Fruit fly (Drosophila melanogaster): ENCODE measurements around the gene trp.
A peak's percentile ranks its signal among the peaks of the same experiment; 100 is the strongest.

The trp gene

DNA sequence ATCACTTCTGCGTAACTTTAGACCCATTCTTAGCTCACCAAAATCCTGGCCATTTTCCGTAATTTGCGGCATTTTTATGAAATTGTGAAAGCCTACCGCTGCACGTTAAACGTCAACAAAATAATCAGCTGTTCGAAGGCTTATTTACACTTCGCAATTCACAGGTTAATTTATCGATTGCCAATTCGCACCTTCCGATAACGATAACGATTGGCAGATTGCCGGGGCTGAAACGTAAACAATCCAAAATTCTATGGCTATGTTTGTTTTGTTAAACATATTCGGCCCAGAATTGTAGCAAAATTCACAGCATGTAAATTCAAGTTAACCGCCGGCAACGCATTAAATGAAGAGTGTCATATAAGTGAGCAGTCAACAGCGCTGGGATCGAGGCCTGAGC is 15.7 kb upstream of the trp start, which contains the start of the genes eIF2Balpha and Vps13B (continued):
- peak; percentile 70 for TF ChIP-seq Scr (GFP tag; IDR thresholded peaks at IDR 0.05; ENCODE audit: partially characterized antibody)
- no peak for TF ChIP-seq eve (GFP tag; optimal IDR thresholded peaks at IDR 0.05)
- 0 out of 2 replicates have a peak, but pooled peaks have one; percentile 19 for TF ChIP-seq wor (GFP tag; IDR thresholded peaks at IDR 0.05)
- peak; percentile 88 for TF ChIP-seq Dref (GFP tag; IDR thresholded peaks at IDR 0.05)
- TF ChIP-seq Doc3 (GFP tag; IDR thresholded peaks at IDR 0.05; ENCODE audit: partially characterized antibody), result peak; percentile 85
- TF ChIP-seq so (GFP tag; IDR thresholded peaks at IDR 0.05), result peak; percentile 35; the same call in 1 of the 3 replicates
- 0 out of 2 replicates have a peak, but pooled peaks have one; percentile 39 for TF ChIP-seq Oaz (GFP tag; IDR thresholded peaks at IDR 0.05)
- peak; percentile 83 for TF ChIP-seq CG13775 (GFP tag; optimal IDR thresholded peaks at IDR 0.05)
- no peak for TF ChIP-seq slp2 (GFP tag; optimal IDR thresholded peaks at IDR 0.05)
- peak; percentile 83 for TF ChIP-seq Dll (GFP tag; IDR thresholded peaks at IDR 0.05; ENCODE audit: partially characterized antibody)
- TF ChIP-seq CG2199 (GFP tag; IDR thresholded peaks at IDR 0.05), result no peak
- no peak for TF ChIP-seq gsb-n (tag; optimal IDR thresholded peaks at IDR 0.05)
- TF ChIP-seq CG16813 (GFP tag; IDR thresholded peaks at IDR 0.05; ENCODE audit: partially characterized antibody), result peak; percentile 59; the same call in 2 of the 3 replicates
- no peak for TF ChIP-seq CG16863 (GFP tag; optimal IDR thresholded peaks at IDR 0.05)
- TF ChIP-seq mam (GFP tag; optimal IDR thresholded peaks at IDR 0.05), result no peak
- no peak for TF ChIP-seq dmrt11E (tag; optimal IDR thresholded peaks at IDR 0.05)
- no peak for TF ChIP-seq Dad (GFP tag; optimal IDR thresholded peaks at IDR 0.05)
- no peak for TF ChIP-seq CG6272 (GFP tag; IDR thresholded peaks at IDR 0.05)
- TF ChIP-seq CG17385 (GFP tag; optimal IDR thresholded peaks at IDR 0.05), result no peak
- TF ChIP-seq Xrp1 (GFP tag; IDR thresholded peaks at IDR 0.05), result no peak
- peak; percentile 87 for TF ChIP-seq ato (GFP tag; IDR thresholded peaks at IDR 0.05; ENCODE audit: partially characterized antibody)
- no peak for TF ChIP-seq CG17612 (GFP tag; IDR thresholded peaks at IDR 0.05)
- TF ChIP-seq Hsf (GFP tag; optimal IDR thresholded peaks at IDR 0.05), result no peak
- TF ChIP-seq Abd-B (GFP tag; optimal IDR thresholded peaks at IDR 0.05), result no peak
- peak; percentile 8 for TF ChIP-seq BEAF-32 (GFP tag; optimal IDR thresholded peaks at IDR 0.05)
- no peak for TF ChIP-seq phol (tag; optimal IDR thresholded peaks at IDR 0.05)
- no peak for TF ChIP-seq CG11560 (tag; IDR thresholded peaks at IDR 0.05)
- TF ChIP-seq CG2712 (tag; optimal IDR thresholded peaks at IDR 0.05), result no peak
- no peak for TF ChIP-seq tin (GFP tag; optimal IDR thresholded peaks at IDR 0.05)
- no peak for TF ChIP-seq dysf (GFP tag; IDR thresholded peaks at IDR 0.05)
- TF ChIP-seq CG34422 (GFP tag; IDR thresholded peaks at IDR 0.05), result peak; percentile 61; the same call in 1 of the 3 replicates
- TF ChIP-seq HLH4C (GFP tag; IDR thresholded peaks at IDR 0.05; ENCODE audit: partially characterized antibody), result peak; percentile 94
- no peak for TF ChIP-seq CG1832 (GFP tag; optimal IDR thresholded peaks at IDR 0.05)
- TF ChIP-seq CG9437 (GFP tag; optimal IDR thresholded peaks at IDR 0.05), result peak; percentile 49
- peak; percentile 29 for TF ChIP-seq CG2116 (GFP tag; optimal IDR thresholded peaks at IDR 0.05)
- TF ChIP-seq fd96Cb (tag; optimal IDR thresholded peaks at IDR 0.05), result no peak
- no peak for TF ChIP-seq CG1602 (GFP tag; optimal IDR thresholded peaks at IDR 0.05)
- peak; percentile 98 for TF ChIP-seq MBD-R2 (GFP tag; IDR thresholded peaks at IDR 0.05)
- no peak for TF ChIP-seq Spps (tag; optimal IDR thresholded peaks at IDR 0.05)
- TF ChIP-seq sisA (GFP tag; IDR thresholded peaks at IDR 0.05), result no peak
- no peak for TF ChIP-seq CG10366 (GFP tag; IDR thresholded peaks at IDR 0.05)
- TF ChIP-seq CG18619 (GFP tag; optimal IDR thresholded peaks at IDR 0.05), result no peak
- TF ChIP-seq kay (GFP tag; optimal IDR thresholded peaks at IDR 0.05), result no peak
- TF ChIP-seq HHEX (GFP tag; optimal IDR thresholded peaks at IDR 0.05), result no peak
- 0 out of 2 replicates have a peak, but pooled peaks have one; percentile 6 for TF ChIP-seq CG10959 (GFP tag; IDR thresholded peaks at IDR 0.05)
- TF ChIP-seq nerfin-2 (GFP tag; IDR thresholded peaks at IDR 0.05; ENCODE audit: partially characterized antibody), result peak; percentile 85
- TF ChIP-seq CG1024 (GFP tag; IDR thresholded peaks at IDR 0.05), result no peak
- peak; percentile 96 for TF ChIP-seq CG7963 (GFP tag; IDR thresholded peaks at IDR 0.05; ENCODE audit: partially characterized antibody)
- no peak for TF ChIP-seq dmrt99B (tag; optimal IDR thresholded peaks at IDR 0.05)
- TF ChIP-seq Med (GFP tag), result no peak
- no peak for TF ChIP-seq schlank (tag; optimal IDR thresholded peaks at IDR 0.05)
